Fruit fly (Drosophila melanogaster): Measurements from ENCODE around the gene AP-1-2beta.

DNA sequence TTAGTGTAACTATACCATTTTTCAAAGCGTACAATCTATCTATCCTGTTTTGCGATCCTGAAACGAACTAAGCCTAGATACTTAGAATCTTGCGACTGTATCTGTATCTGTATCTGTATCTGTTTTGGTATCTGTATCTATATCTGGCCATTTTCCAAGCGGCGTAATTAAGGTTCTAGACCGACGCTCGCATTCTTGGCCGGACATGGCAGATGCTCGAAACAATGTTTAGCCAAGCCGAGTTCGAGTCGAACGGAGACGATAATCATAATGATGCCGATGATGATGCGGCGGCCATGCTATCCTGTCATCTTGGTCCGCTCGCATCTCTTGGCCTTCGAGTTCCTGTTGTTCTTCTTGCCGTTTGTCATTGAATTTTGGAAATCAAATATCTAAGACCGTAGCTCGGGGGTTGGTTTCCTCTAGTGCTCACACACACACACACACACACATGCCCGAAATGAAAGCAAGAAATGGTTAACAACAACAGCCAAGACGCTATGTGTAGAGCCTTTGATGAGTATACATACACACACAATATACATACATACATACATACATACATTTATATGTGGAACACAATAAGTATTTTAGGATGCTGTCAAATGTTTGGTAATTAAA lies 41.3 kb downstream of the AP-1-2beta start:
- TF ChIP-seq CG33017 (tag; optimal IDR thresholded peaks at IDR 0.05) (no peak), toe (GFP tag; optimal IDR thresholded peaks at IDR 0.05) (no peak), CG14711 (tag; optimal IDR thresholded peaks at IDR 0.05) (no peak), CG12768 (GFP tag; optimal IDR thresholded peaks at IDR 0.05) (no peak), kay (GFP tag; ENCODE audit: borderline replicate concordance) (no peak), cic (GFP tag; optimal IDR thresholded peaks at IDR 0.05) (no peak), Mnt (GFP tag; optimal IDR thresholded peaks at IDR 0.05) (no peak), pad (GFP tag; optimal IDR thresholded peaks at IDR 0.05) (no peak), CG1620 (GFP tag; optimal IDR thresholded peaks at IDR 0.05) (no peak), CG11617 (GFP tag; optimal IDR thresholded peaks at IDR 0.05) (no peak)
